Fruit fly (Drosophila melanogaster) whole organism, prepupa: ENCODE data around the gene CG15923.

Experiments used
- Blimp-1 ChIP-seq: fragments of 200-800 bp; sonication (Bioruptor generic); optimal IDR thresholded peaks from 3 replicates; lab custom pipeline; 2017; ENCODE audit warnings: missing biosample characterization, missing genetic modification characterization, mild to moderate bottlenecking, moderate library complexity, missing genetic modification reagents
- CG10631 ChIP-seq: fragments of 200-800 bp; sonication (Bioruptor generic); optimal IDR thresholded peaks from 2 replicates; lab custom pipeline; 2016; ENCODE audit warnings: missing biosample characterization, missing genetic modification characterization
- CG10669 ChIP-seq: fragments of 200-800 bp; sonication (Bioruptor generic); optimal IDR thresholded peaks from 3 replicates; lab custom pipeline; 2018; ENCODE audit warnings: missing biosample characterization, mild to moderate bottlenecking, missing genetic modification characterization, moderate library complexity
- CG11294 ChIP-seq: fragments of 200-800 bp; sonication (Bioruptor generic); IDR thresholded peaks from 2 replicates; pipeline ENCODE4 v1.3.6; 2022; ENCODE audit warnings: missing biosample characterization, missing genetic modification characterization
- CG11762 ChIP-seq: fragments of 200-800 bp; sonication (Bioruptor generic); optimal IDR thresholded peaks from 3 replicates; lab custom pipeline; 2016; ENCODE audit warnings: missing biosample characterization, missing genetic modification characterization; ENCODE audit not compliant: insufficient read depth
- CG11902 ChIP-seq: fragments of 200-800 bp; sonication (Bioruptor generic); optimal IDR thresholded peaks from 3 replicates; lab custom pipeline; 2016; ENCODE audit warnings: missing biosample characterization, missing genetic modification characterization
- CG15336 ChIP-seq: fragments of 200-800 bp; sonication (Bioruptor generic); IDR thresholded peaks from 2 replicates; pipeline ENCODE4 v1.3.6; 2022; ENCODE audit warnings: missing biosample characterization, missing genetic modification characterization
- CG1621 ChIP-seq: fragments of 200-800 bp; sonication (Bioruptor generic); optimal IDR thresholded peaks from 3 replicates; lab custom pipeline; 2018; ENCODE audit warnings: missing biosample characterization, mild to moderate bottlenecking, missing genetic modification characterization
- CG16779 ChIP-seq: fragments of 200-800 bp; sonication (Bioruptor generic); optimal IDR thresholded peaks from 3 replicates; lab custom pipeline; 2017; ENCODE audit warnings: missing biosample characterization, mild to moderate bottlenecking, missing genetic modification characterization
- CG3032 ChIP-seq: fragments of 200-800 bp; optimal IDR thresholded peaks from 2 replicates; lab custom pipeline; 2019; ENCODE audit warnings: missing biosample characterization, mild to moderate bottlenecking, missing genetic modification characterization, moderate library complexity
- CG32006 ChIP-seq: fragments of 200-800 bp; sonication (Bioruptor generic); optimal IDR thresholded peaks from 3 replicates; lab custom pipeline; 2017; ENCODE audit warnings: missing biosample characterization, mild to moderate bottlenecking, missing genetic modification characterization
- CG34406 ChIP-seq: fragments of 200-800 bp; sonication (Bioruptor generic); optimal IDR thresholded peaks from 3 replicates; lab custom pipeline; 2016; ENCODE audit warnings: missing biosample characterization, missing genetic modification characterization
- CG3919 ChIP-seq: fragments of 200-800 bp; sonication (Bioruptor generic); optimal IDR thresholded peaks from 3 replicates; lab custom pipeline; 2016; ENCODE audit warnings: missing biosample characterization, missing genetic modification characterization
- CG4318 ChIP-seq: fragments of 200-800 bp; sonication (Bioruptor generic); optimal IDR thresholded peaks from 3 replicates; lab custom pipeline; 2017; ENCODE audit warnings: missing biosample characterization, mild to moderate bottlenecking, missing genetic modification characterization
- CG6163 ChIP-seq: fragments of 200-800 bp; sonication (Bioruptor generic); IDR thresholded peaks from 3 replicates; pipeline ENCODE4 v1.3.6; 2022; ENCODE audit warnings: missing biosample characterization, missing genetic modification characterization
- CG6276 ChIP-seq: fragments of 200-800 bp; sonication (Bioruptor generic); optimal IDR thresholded peaks from 2 replicates; lab custom pipeline; 2017; ENCODE audit warnings: missing biosample characterization, mild to moderate bottlenecking, missing genetic modification characterization
- CG6792 ChIP-seq: fragments of 200-800 bp; sonication (Bioruptor generic); optimal IDR thresholded peaks from 3 replicates; lab custom pipeline; 2016; ENCODE audit warnings: missing biosample characterization, missing genetic modification characterization
- CG6854 ChIP-seq: fragments of 200-800 bp; sonication (Bioruptor generic); optimal IDR thresholded peaks from 2 replicates; lab custom pipeline; 2017; ENCODE audit warnings: missing biosample characterization, mild to moderate bottlenecking, missing genetic modification characterization
- CG7368 ChIP-seq: fragments of 200-800 bp; sonication (Bioruptor generic); optimal IDR thresholded peaks from 3 replicates; lab custom pipeline; 2016; ENCODE audit warnings: missing biosample characterization, missing genetic modification characterization
- CG8119 ChIP-seq: fragments of 200-800 bp; sonication (Bioruptor generic); IDR thresholded peaks from 3 replicates; pipeline ENCODE4 v1.3.6; 2022; ENCODE audit warnings: missing biosample characterization, missing genetic modification characterization
- CG8632 ChIP-seq: fragments of 200-800 bp; sonication (Bioruptor generic); optimal IDR thresholded peaks from 3 replicates; lab custom pipeline; 2016; ENCODE audit warnings: missing biosample characterization, missing genetic modification characterization
- Eip93F ChIP-seq: fragments of 200-800 bp; sonication (Bioruptor generic); optimal IDR thresholded peaks from 2 replicates; lab custom pipeline; 2016; ENCODE audit warnings: missing biosample characterization, mild to moderate bottlenecking, missing genetic modification characterization
- Ets96B ChIP-seq: fragments of 200-800 bp; optimal IDR thresholded peaks from 2 replicates; lab custom pipeline; 2019; ENCODE audit warnings: missing biosample characterization, mild to moderate bottlenecking, missing genetic modification characterization, moderate library complexity
- Gug ChIP-seq: fragments of 200-800 bp; sonication (Bioruptor generic); IDR thresholded peaks from 2 replicates; pipeline ENCODE4 v1.3.6; 2022; ENCODE audit warnings: missing biosample characterization, missing genetic modification characterization
- Hr38 ChIP-seq: sonication (Bioruptor generic); optimal IDR thresholded peaks from 2 replicates; lab custom pipeline; 2016; ENCODE audit warnings: missing biosample characterization, missing genetic modification characterization
- Hr39 ChIP-seq: fragments of 200-800 bp; sonication (Bioruptor generic); optimal IDR thresholded peaks from 2 replicates; lab custom pipeline; 2016; ENCODE audit warnings: missing biosample characterization, missing genetic modification characterization
- Hr4 ChIP-seq: fragments of 200-800 bp; sonication (Bioruptor generic); optimal IDR thresholded peaks from 3 replicates; lab custom pipeline; 2016; ENCODE audit warnings: missing biosample characterization, missing genetic modification characterization
- Lpt ChIP-seq: fragments of 200-800 bp; sonication (Bioruptor generic); optimal IDR thresholded peaks from 3 replicates; lab custom pipeline; 2016; ENCODE audit warnings: missing biosample characterization, missing genetic modification characterization
- Met ChIP-seq: fragments of 200-800 bp; sonication (Bioruptor generic); optimal IDR thresholded peaks from 3 replicates; lab custom pipeline; 2016; ENCODE audit warnings: missing biosample characterization, missing genetic modification characterization
- OdsH ChIP-seq: fragments of 200-800 bp; sonication (Bioruptor generic); optimal IDR thresholded peaks from 3 replicates; lab custom pipeline; 2016; ENCODE audit warnings: missing biosample characterization, missing genetic modification characterization
- Sox102F ChIP-seq: fragments of 200-800 bp; sonication (Bioruptor generic); optimal IDR thresholded peaks from 2 replicates; lab custom pipeline; 2016; ENCODE audit warnings: missing biosample characterization, mild to moderate bottlenecking, missing genetic modification characterization
- Sox14 ChIP-seq: fragments of 200-800 bp; sonication (Bioruptor generic); optimal IDR thresholded peaks from 3 replicates; lab custom pipeline; 2016; ENCODE audit warnings: missing biosample characterization, missing genetic modification characterization
- Sox15 ChIP-seq: fragments of 200-800 bp; sonication (Bioruptor generic); optimal IDR thresholded peaks from 3 replicates; lab custom pipeline; 2016; ENCODE audit warnings: missing biosample characterization, missing genetic modification characterization
- achi ChIP-seq: fragments of 200-800 bp; sonication (Bioruptor generic); optimal IDR thresholded peaks from 3 replicates; lab custom pipeline; 2016; ENCODE audit warnings: missing biosample characterization, missing genetic modification characterization
- dac ChIP-seq: fragments of 200-800 bp; sonication (Bioruptor generic); optimal IDR thresholded peaks from 2 replicates; lab custom pipeline; 2017; ENCODE audit warnings: missing biosample characterization, mild to moderate bottlenecking, missing genetic modification characterization
- dsx ChIP-seq: fragments of 200-800 bp; optimal IDR thresholded peaks from 3 replicates; lab custom pipeline; 2019; ENCODE audit warnings: missing biosample characterization, mild to moderate bottlenecking, missing genetic modification characterization, moderate library complexity; ENCODE audit not compliant: poor library complexity, severe bottlenecking
- eg ChIP-seq: fragments of 200-800 bp; sonication (Bioruptor generic); IDR thresholded peaks from 3 replicates; pipeline ENCODE4 v1.3.6; 2022; ENCODE audit warnings: missing biosample characterization, missing genetic modification characterization
- esn ChIP-seq: fragments of 200-800 bp; sonication (Bioruptor generic); optimal IDR thresholded peaks from 2 replicates; lab custom pipeline; 2016; ENCODE audit warnings: missing biosample characterization, mild to moderate bottlenecking, missing genetic modification characterization, moderate library complexity
- fd59A ChIP-seq: fragments of 200-800 bp; sonication (Bioruptor generic); optimal IDR thresholded peaks from 2 replicates; lab custom pipeline; 2017; ENCODE audit warnings: missing biosample characterization, mild to moderate bottlenecking, missing genetic modification characterization, missing genetic modification reagents
- fd85E ChIP-seq: fragments of 200-800 bp; sonication (Bioruptor generic); optimal IDR thresholded peaks from 3 replicates; lab custom pipeline; 2016; ENCODE audit warnings: missing biosample characterization, missing genetic modification characterization
- fkh ChIP-seq: fragments of 200-800 bp; sonication (Bioruptor generic); optimal IDR thresholded peaks from 3 replicates; lab custom pipeline; 2017; ENCODE audit warnings: missing biosample characterization, mild to moderate bottlenecking, missing genetic modification characterization, moderate library complexity
- lz ChIP-seq: fragments of 200-800 bp; sonication (Bioruptor generic); optimal IDR thresholded peaks from 3 replicates; lab custom pipeline; 2016; ENCODE audit warnings: missing biosample characterization, missing genetic modification characterization
- net ChIP-seq: fragments of 200-800 bp; sonication (Bioruptor generic); optimal IDR thresholded peaks from 3 replicates; lab custom pipeline; 2016; ENCODE audit warnings: missing biosample characterization, missing genetic modification characterization
- pdm3 ChIP-seq: fragments of 200-800 bp; sonication (Bioruptor generic); optimal IDR thresholded peaks from 3 replicates; lab custom pipeline; 2016; ENCODE audit warnings: missing biosample characterization, missing genetic modification characterization
- salr ChIP-seq, 2 experiments: fragments of 200-800 bp; sonication (Bioruptor generic); optimal IDR thresholded peaks; 3 replicates each; lab custom pipeline; 2016 to 2018; ENCODE audit warnings: missing biosample characterization in 2 of 2, missing genetic modification characterization in 2 of 2, mild to moderate bottlenecking in 1 of 2
- spab ChIP-seq: fragments of 200-800 bp; sonication (Bioruptor generic); optimal IDR thresholded peaks from 2 replicates; lab custom pipeline; 2017; ENCODE audit warnings: missing biosample characterization, mild to moderate bottlenecking, missing genetic modification characterization, missing genetic modification reagents
- svp ChIP-seq: fragments of 200-800 bp; sonication (Bioruptor generic); peaks from one replicate; lab custom pipeline; 2016; ENCODE audit warnings: missing biosample characterization, missing genetic modification characterization
- vri ChIP-seq: fragments of 200-800 bp; sonication (Bioruptor generic); optimal IDR thresholded peaks from 3 replicates; lab custom pipeline; 2016; ENCODE audit warnings: missing biosample characterization, mild to moderate bottlenecking, missing genetic modification characterization

CG15923 gene

dm6 chr3R:20565546-20565948 is 51.2 kb downstream of the CG15923 start (continued):
- no peak for TF ChIP-seq CG7368
- peak; percentile 44; the same call in 1 of the 3 replicates for TF ChIP-seq CG8119 (GFP tag; lab: Robert Waterston, UW)
- TF ChIP-seq CG10669 (GFP tag; lab: Kevin White, UChicago), result no peak
- TF ChIP-seq achi (GFP tag; lab: Kevin White, UChicago), result no peak
- TF ChIP-seq CG8632 (GFP tag; lab: Kevin White, UChicago), result no peak
- TF ChIP-seq CG1621 (tag; lab: Kevin White, UChicago), result peak; percentile 47
- no peak for TF ChIP-seq CG11902 (GFP tag; lab: Kevin White, UChicago)
- no peak for TF ChIP-seq CG11762 (GFP tag; lab: Kevin White, UChicago)
- peak; percentile 20 for TF ChIP-seq CG6276 (GFP tag; lab: Kevin White, UChicago)
- no peak for TF ChIP-seq spab (GFP tag; lab: Kevin White, UChicago)
- TF ChIP-seq Hr38 (GFP tag; lab: Kevin White, UChicago), result no peak
- no peak for TF ChIP-seq salr (GFP tag; optimal IDR thresholded peaks at IDR 0.05; lab: Kevin White, UChicago)
- TF ChIP-seq Gug (GFP tag; lab: Robert Waterston, UW), result no peak
- peak; percentile 29 for TF ChIP-seq Eip93F
- peak; percentile 49 for TF ChIP-seq vri
- peak; percentile 47; the same call in 1 of the 3 replicates for TF ChIP-seq CG6163 (GFP tag; lab: Robert Waterston, UW)
- TF ChIP-seq net, result no peak
- no peak for TF ChIP-seq Sox15 (GFP tag; lab: Kevin White, UChicago)
- no peak for TF ChIP-seq pdm3 (GFP tag; lab: Kevin White, UChicago)
- no peak for TF ChIP-seq Lpt
- no peak for TF ChIP-seq fkh (GFP tag; lab: Kevin White, UChicago)
- TF ChIP-seq CG3032 (tag; lab: Kevin White, UChicago), result no peak
- TF ChIP-seq CG16779 (tag; lab: Kevin White, UChicago), result peak; percentile 35
- TF ChIP-seq OdsH (GFP tag; lab: Kevin White, UChicago), result no peak
- TF ChIP-seq CG34406 (GFP tag; lab: Kevin White, UChicago), result no peak
- peak; percentile 2 for TF ChIP-seq CG32006 (GFP tag; lab: Kevin White, UChicago)
- TF ChIP-seq dsx (GFP tag; lab: Kevin White, UChicago), result peak; percentile 27
- TF ChIP-seq Blimp-1 (GFP tag; lab: Kevin White, UChicago), result peak; percentile 97

dm6 chr3R:20563830-20564421 is 52.8 kb downstream of the CG15923 start, which contains the start of gene CG10877:
Gene CG10877, minus strand, starts transcription at chr3R:20564067.
- TF ChIP-seq Hr4 (GFP tag; lab: Kevin White, UChicago) (no peak), CG10631 (GFP tag; lab: Kevin White, UChicago) (no peak), fd85E (GFP tag; lab: Kevin White, UChicago) (no peak), CG3032 (tag; lab: Kevin White, UChicago) (no peak), fd59A (GFP tag; lab: Kevin White, UChicago) (no peak), CG32006 (GFP tag; lab: Kevin White, UChicago) (no peak), Eip93F (no peak), CG11762 (GFP tag; lab: Kevin White, UChicago) (no peak), lz (GFP tag; lab: Kevin White, UChicago) (no peak), CG8119 (GFP tag; lab: Robert Waterston, UW) (no peak), CG11294 (no peak), esn (GFP tag; lab: Kevin White, UChicago) (no peak), dsx (GFP tag; lab: Kevin White, UChicago) (peak; percentile 33), eg (no peak), CG6854 (GFP tag; lab: Kevin White, UChicago) (no peak), CG6792 (GFP tag; lab: Kevin White, UChicago) (no peak), Sox14 (GFP tag; lab: Kevin White, UChicago) (no peak), CG6276 (GFP tag; lab: Kevin White, UChicago) (peak; percentile 1), svp (no peak), Ets96B (tag; lab: Kevin White, UChicago) (no peak), CG4318 (GFP tag; lab: Kevin White, UChicago) (no peak), dac (GFP tag; lab: Kevin White, UChicago) (no peak), pdm3 (GFP tag; lab: Kevin White, UChicago) (no peak), CG3919 (no peak), CG15336 (GFP tag; lab: Robert Waterston, UW) (no peak), Hr39 (GFP tag; lab: Kevin White, UChicago) (no peak), Met (GFP tag; lab: Kevin White, UChicago) (no peak), CG1621 (tag; lab: Kevin White, UChicago) (no peak), Lpt (no peak), CG16779 (tag; lab: Kevin White, UChicago) (no peak), Sox102F (GFP tag; lab: Kevin White, UChicago) (no peak), OdsH (GFP tag; lab: Kevin White, UChicago) (no peak)
